Fruit fly (Drosophila melanogaster): Measurements from ENCODE around the gene E2f1.
A peak's percentile ranks its signal among the peaks of the same experiment; 100 is the strongest.

E2f1 gene

dm6 chr3R:21618299-21619116 is 42.2 kb downstream of the E2f1 start:
- TF ChIP-seq CrebA (GFP tag; optimal IDR thresholded peaks at IDR 0.05; ENCODE audit: borderline replicate concordance) (peak; percentile 55), fru (GFP tag; optimal IDR thresholded peaks at IDR 0.05) (no peak), h (GFP tag; optimal IDR thresholded peaks at IDR 0.05) (peak; percentile 10), br (GFP tag; optimal IDR thresholded peaks at IDR 0.05) (no peak), sv (GFP tag; optimal IDR thresholded peaks at IDR 0.05) (no peak), tai (GFP tag; optimal IDR thresholded peaks at IDR 0.05) (no peak), Jra (GFP tag; optimal IDR thresholded peaks at IDR 0.05) (no peak), Sp1 (GFP tag; optimal IDR thresholded peaks at IDR 0.05) (peak; percentile 29), Dfd (GFP tag; optimal IDR thresholded peaks at IDR 0.05) (no peak), Hr78 (GFP tag; optimal IDR thresholded peaks at IDR 0.05) (no peak), Rel (GFP tag; optimal IDR thresholded peaks at IDR 0.05) (no peak), Rel (tag; optimal IDR thresholded peaks at IDR 0.05) (no peak), CG9705 (GFP tag; optimal IDR thresholded peaks at IDR 0.05) (no peak), psq (GFP tag; optimal IDR thresholded peaks at IDR 0.05) (peak; percentile 93), Hnf4 (GFP tag; optimal IDR thresholded peaks at IDR 0.05) (peak; percentile 3), Mio (GFP tag; optimal IDR thresholded peaks at IDR 0.05) (no peak), pan (optimal IDR thresholded peaks at IDR 0.05) (no peak), Dif (GFP tag; optimal IDR thresholded peaks at IDR 0.05; ENCODE audit: partially characterized antibody) (peak; percentile 96), dl (GFP tag; optimal IDR thresholded peaks at IDR 0.05; ENCODE audit: insufficient read depth in 1 of 2, partially characterized antibody in 2 of 2) (peak; percentile 85 to 91), woc (GFP tag; optimal IDR thresholded peaks at IDR 0.05) (no peak), Abd-B (GFP tag; optimal IDR thresholded peaks at IDR 0.05) (no peak), HLH106 (tag; optimal IDR thresholded peaks at IDR 0.05) (no peak), dsf (GFP tag; optimal IDR thresholded peaks at IDR 0.05; ENCODE audit: borderline replicate concordance) (no peak), GATAd (GFP tag; optimal IDR thresholded peaks at IDR 0.05) (no peak), jim (GFP tag; optimal IDR thresholded peaks at IDR 0.05) (no peak), N (GFP tag; optimal IDR thresholded peaks at IDR 0.05) (no peak), Vsx2 (GFP tag; optimal IDR thresholded peaks at IDR 0.05; ENCODE audit: partially characterized antibody) (peak; percentile 85), usp (GFP tag; optimal IDR thresholded peaks at IDR 0.05) (no peak), lola (GFP tag; optimal IDR thresholded peaks at IDR 0.05) (no peak), dmrt93B (GFP tag; optimal IDR thresholded peaks at IDR 0.05) (no peak), OdsH (GFP tag; optimal IDR thresholded peaks at IDR 0.05) (no peak), rgr (GFP tag; optimal IDR thresholded peaks at IDR 0.05) (no peak), CG32264 (GFP tag; optimal IDR thresholded peaks at IDR 0.05) (no peak), Hr83 (GFP tag; optimal IDR thresholded peaks at IDR 0.05; ENCODE audit: poor library complexity, severe bottlenecking) (peak; percentile 23), brk (GFP tag; optimal IDR thresholded peaks at IDR 0.05) (no peak), sage (GFP tag; optimal IDR thresholded peaks at IDR 0.05) (peak; percentile 7), Myc (optimal IDR thresholded peaks at IDR 0.05) (no peak), foxo (GFP tag; optimal IDR thresholded peaks at IDR 0.05) (no peak), ey (GFP tag; optimal IDR thresholded peaks at IDR 0.05) (no peak)

dm6 chr3R:21616061-21616851 is 44.4 kb downstream of the E2f1 start:
- no peak for TF ChIP-seq Hr78 (GFP tag; optimal IDR thresholded peaks at IDR 0.05)
- no peak for TF ChIP-seq Mio (GFP tag; optimal IDR thresholded peaks at IDR 0.05)
- TF ChIP-seq fru (GFP tag; optimal IDR thresholded peaks at IDR 0.05): peak; percentile 30
- peak; percentile 19 for TF ChIP-seq OdsH (GFP tag; optimal IDR thresholded peaks at IDR 0.05)
- peak; percentile 9 for TF ChIP-seq br (GFP tag; optimal IDR thresholded peaks at IDR 0.05)
- no peak for TF ChIP-seq ey (GFP tag; optimal IDR thresholded peaks at IDR 0.05)
- TF ChIP-seq Myc (optimal IDR thresholded peaks at IDR 0.05): no peak
- peak; percentile 64 for TF ChIP-seq Hnf4 (GFP tag; optimal IDR thresholded peaks at IDR 0.05)
- peak in 1 of 2 experiments; percentile 62 for TF ChIP-seq foxo (GFP tag; optimal IDR thresholded peaks at IDR 0.05)
- TF ChIP-seq N (GFP tag; optimal IDR thresholded peaks at IDR 0.05): peak; percentile 7
- no peak for TF ChIP-seq CG9705 (GFP tag; optimal IDR thresholded peaks at IDR 0.05)
- no peak for TF ChIP-seq sv (GFP tag; optimal IDR thresholded peaks at IDR 0.05)
- TF ChIP-seq dl (GFP tag; optimal IDR thresholded peaks at IDR 0.05; ENCODE audit: insufficient read depth in 1 of 2, partially characterized antibody in 2 of 2): peak; percentile 37 to 53
- no peak for TF ChIP-seq Abd-B (GFP tag; optimal IDR thresholded peaks at IDR 0.05)
- no peak for TF ChIP-seq tai (GFP tag; optimal IDR thresholded peaks at IDR 0.05)
- TF ChIP-seq brk (GFP tag; optimal IDR thresholded peaks at IDR 0.05): no peak
- TF ChIP-seq rgr (GFP tag; optimal IDR thresholded peaks at IDR 0.05): peak; percentile 37
- TF ChIP-seq Vsx2 (GFP tag; optimal IDR thresholded peaks at IDR 0.05; ENCODE audit: partially characterized antibody): peak; percentile 61
- peak; percentile 81 for TF ChIP-seq Dif (GFP tag; optimal IDR thresholded peaks at IDR 0.05; ENCODE audit: partially characterized antibody)
- TF ChIP-seq Hr83 (GFP tag; optimal IDR thresholded peaks at IDR 0.05; ENCODE audit: poor library complexity, severe bottlenecking): no peak
- TF ChIP-seq jim (GFP tag; optimal IDR thresholded peaks at IDR 0.05): peak; percentile 96
- TF ChIP-seq CrebA (GFP tag; optimal IDR thresholded peaks at IDR 0.05; ENCODE audit: borderline replicate concordance): peak; percentile 89
- no peak for TF ChIP-seq Dfd (GFP tag; optimal IDR thresholded peaks at IDR 0.05)
- TF ChIP-seq HLH106 (tag; optimal IDR thresholded peaks at IDR 0.05): no peak
- TF ChIP-seq psq (GFP tag; optimal IDR thresholded peaks at IDR 0.05): peak; percentile 92
- peak; percentile 72 for TF ChIP-seq h (GFP tag; optimal IDR thresholded peaks at IDR 0.05)
- peak; percentile 17 for TF ChIP-seq pan (optimal IDR thresholded peaks at IDR 0.05)
- no peak for TF ChIP-seq dsf (GFP tag; optimal IDR thresholded peaks at IDR 0.05; ENCODE audit: borderline replicate concordance)
- TF ChIP-seq Rel (GFP tag; optimal IDR thresholded peaks at IDR 0.05): peak; percentile 32
- peak; percentile 74 for TF ChIP-seq Rel (tag; optimal IDR thresholded peaks at IDR 0.05)
- TF ChIP-seq woc (GFP tag; optimal IDR thresholded peaks at IDR 0.05): peak; percentile 13
- TF ChIP-seq GATAd (GFP tag; optimal IDR thresholded peaks at IDR 0.05): no peak
- no peak for TF ChIP-seq dmrt93B (GFP tag; optimal IDR thresholded peaks at IDR 0.05)
- peak; percentile 58 for TF ChIP-seq Sp1 (GFP tag; optimal IDR thresholded peaks at IDR 0.05)
- no peak for TF ChIP-seq sage (GFP tag; optimal IDR thresholded peaks at IDR 0.05)
- peak; percentile 54 for TF ChIP-seq Jra (GFP tag; optimal IDR thresholded peaks at IDR 0.05)
- no peak for TF ChIP-seq CG32264 (GFP tag; optimal IDR thresholded peaks at IDR 0.05)

Measured in whole organism, wandering third instar larva.